Fruit fly (Drosophila melanogaster): ENCODE measurements around the gene CG32536.
A peak's percentile ranks its signal among the peaks of the same experiment; 100 is the strongest.

Gene CG32536

dm6 chrX:19297899-19298784 is 21.4 kb upstream of the CG32536 start, which contains the start of gene CG8034 (continued):
- peak; percentile 71 for TF ChIP-seq Ravus (GFP tag; IDR thresholded peaks at IDR 0.05)
- TF ChIP-seq gro (GFP tag; optimal IDR thresholded peaks at IDR 0.05): peak; percentile 94
- peak; percentile 89 for TF ChIP-seq dan (GFP tag; IDR thresholded peaks at IDR 0.05)
- peak; percentile 98 for TF ChIP-seq Hmr (GFP tag; optimal IDR thresholded peaks at IDR 0.05)
- TF ChIP-seq CTCF (GFP tag; optimal IDR thresholded peaks at IDR 0.05): peak; percentile 62
- TF ChIP-seq CG10147 (GFP tag; optimal IDR thresholded peaks at IDR 0.05): peak; percentile 96
- peak; percentile 89 for TF ChIP-seq Taf1 (GFP tag; IDR thresholded peaks at IDR 0.05)
- peak; percentile 52 to 74 for TF ChIP-seq insv (GFP tag; optimal IDR thresholded peaks at IDR 0.05)
- TF ChIP-seq Six4 (GFP tag; optimal IDR thresholded peaks at IDR 0.05): peak; percentile 92
- TF ChIP-seq CG12155 (GFP tag; optimal IDR thresholded peaks at IDR 0.05): peak; percentile 94
- TF ChIP-seq onecut (GFP tag; IDR thresholded peaks at IDR 0.05): peak; percentile 89
- TF ChIP-seq run (tag; optimal IDR thresholded peaks at IDR 0.05): peak; percentile 94
- TF ChIP-seq Nf-YB (GFP tag; optimal IDR thresholded peaks at IDR 0.05): peak; percentile 86
- peak; percentile 96 for TF ChIP-seq HLH54F (GFP tag; optimal IDR thresholded peaks at IDR 0.05)
- peak; percentile 80 for TF ChIP-seq E2f2 (GFP tag; IDR thresholded peaks at IDR 0.05)
- TF ChIP-seq hbn (GFP tag; IDR thresholded peaks at IDR 0.05; ENCODE audit: partially characterized antibody): no peak
- TF ChIP-seq B-H1 (GFP tag; IDR thresholded peaks at IDR 0.05): peak; percentile 88
- TF ChIP-seq CG11695 (GFP tag; IDR thresholded peaks at IDR 0.05): peak; percentile 97
- TF ChIP-seq Atf-2 (GFP tag; optimal IDR thresholded peaks at IDR 0.05): peak; percentile 94
- peak; percentile 77 for TF ChIP-seq sens-2 (GFP tag; IDR thresholded peaks at IDR 0.05)
- TF ChIP-seq CG6689 (GFP tag; IDR thresholded peaks at IDR 0.05): peak; percentile 96
- peak; percentile 94 for TF ChIP-seq CG17568 (GFP tag; optimal IDR thresholded peaks at IDR 0.05)
- TF ChIP-seq Lim3 (GFP tag; IDR thresholded peaks at IDR 0.05): peak; percentile 71; the same call in 1 of the 2 replicates
- no peak for TF ChIP-seq CG1832 (GFP tag; optimal IDR thresholded peaks at IDR 0.05)
- no peak for TF ChIP-seq prd (optimal IDR thresholded peaks at IDR 0.05)
- TF ChIP-seq prd (GFP tag; IDR thresholded peaks at IDR 0.05): peak; percentile 97
- 0 out of 2 replicates have a peak, but pooled peaks have one; percentile 33 for TF ChIP-seq sna (GFP tag; IDR thresholded peaks at IDR 0.05; ENCODE audit: partially characterized antibody)
- TF ChIP-seq ewg (GFP tag; optimal IDR thresholded peaks at IDR 0.05): peak; percentile 92
- peak; percentile 96 for TF ChIP-seq Fer3 (tag; optimal IDR thresholded peaks at IDR 0.05)
- peak; percentile 96 to 98 for TF ChIP-seq Hr51 (GFP tag; optimal IDR thresholded peaks at IDR 0.05)
- peak; percentile 87 for TF ChIP-seq ssp (GFP tag; IDR thresholded peaks at IDR 0.05)
- peak; percentile 91 for TF ChIP-seq Mrtf (GFP tag; IDR thresholded peaks at IDR 0.05)
- TF ChIP-seq stc (GFP tag; IDR thresholded peaks at IDR 0.05): peak; percentile 92
- TF ChIP-seq CG15269 (tag; optimal IDR thresholded peaks at IDR 0.05): peak; percentile 98
- peak; percentile 96 for TF ChIP-seq CG9817 (tag; optimal IDR thresholded peaks at IDR 0.05)
- peak; percentile 76 for TF ChIP-seq crol (GFP tag; IDR thresholded peaks at IDR 0.05)
- peak; percentile 93 for TF ChIP-seq CG6813 (GFP tag; optimal IDR thresholded peaks at IDR 0.05)
- TF ChIP-seq CG32772 (GFP tag; IDR thresholded peaks at IDR 0.05): peak; percentile 93
- TF ChIP-seq Lhr (GFP tag; optimal IDR thresholded peaks at IDR 0.05): peak; percentile 85
- TF ChIP-seq CG3838 (GFP tag; optimal IDR thresholded peaks at IDR 0.05): peak; percentile 82
- peak; percentile 61 for TF ChIP-seq CG9797 (GFP tag; optimal IDR thresholded peaks at IDR 0.05)
- peak; percentile 90 for TF ChIP-seq CG11247 (GFP tag; IDR thresholded peaks at IDR 0.05)
- TF ChIP-seq CG10366 (GFP tag; IDR thresholded peaks at IDR 0.05): peak; percentile 92
- TF ChIP-seq CG8944 (GFP tag; optimal IDR thresholded peaks at IDR 0.05): peak; percentile 91
- TF ChIP-seq kay (GFP tag; optimal IDR thresholded peaks at IDR 0.05): peak; percentile 93
- TF ChIP-seq CG12236 (GFP tag; optimal IDR thresholded peaks at IDR 0.05): peak; percentile 87
- TF ChIP-seq CG4820 (GFP tag; optimal IDR thresholded peaks at IDR 0.05): peak; percentile 93
- TF ChIP-seq seq (GFP tag; IDR thresholded peaks at IDR 0.05): peak; percentile 95
- peak in 1 of 3 experiments; percentile 98 for TF ChIP-seq lola (GFP tag; optimal IDR thresholded peaks at IDR 0.05)

All from whole organism, embryonic.